Worm (Caenorhabditis elegans) whole organism, early embryonic: ENCODE results near the gene best-3.

Experiments
- B0310.2 ChIP-seq: sonication (generic microtip); optimal IDR thresholded peaks from 2 replicates; lab custom pipeline; 2016; ENCODE audit warnings: mild to moderate bottlenecking, missing genetic modification characterization, missing compliant biosample characterization
- F13C5.2 ChIP-seq: sonication (generic microtip); optimal IDR thresholded peaks from 2 replicates; lab custom pipeline; 2017; ENCODE audit warnings: mild to moderate bottlenecking, missing genetic modification characterization, inconsistent platforms, missing compliant biosample characterization
- aly-1 ChIP-seq: sonication (generic microtip); optimal IDR thresholded peaks from 2 replicates; lab custom pipeline; 2016; ENCODE audit warnings: missing genetic modification characterization, missing compliant biosample characterization
- ama-1 ChIP-seq: fragments of 150-350 bp; optimal IDR thresholded peaks from 2 replicates; lab custom pipeline; 2014
- ceh-13 ChIP-seq: fragments of 200-800 bp; sonication (Bioruptor generic); optimal IDR thresholded peaks from 2 replicates; lab custom pipeline; 2018; ENCODE audit warnings: mild to moderate bottlenecking, missing genetic modification characterization, missing compliant biosample characterization
- ceh-36 ChIP-seq: sonication (generic microtip); optimal IDR thresholded peaks from 2 replicates; lab custom pipeline; 2016; ENCODE audit warnings: missing genetic modification characterization, inconsistent platforms, missing compliant biosample characterization
- ets-7 ChIP-seq: sonication (generic microtip); optimal IDR thresholded peaks from 2 replicates; lab custom pipeline; 2016; ENCODE audit warnings: missing genotype, missing genetic modification characterization, missing compliant biosample characterization
- flt-1 ChIP-seq: fragments of 200-800 bp; sonication (Bioruptor generic); IDR thresholded peaks from 2 replicates; pipeline ENCODE4 v1.3.6; 2022; ENCODE audit warnings: missing genetic modification characterization, missing compliant biosample characterization
- hmbx-1 ChIP-seq: sonication (generic microtip); optimal IDR thresholded peaks from 2 replicates; lab custom pipeline; 2016; ENCODE audit warnings: mild to moderate bottlenecking, missing genetic modification characterization, missing compliant biosample characterization
- hmg-4 ChIP-seq: fragments of 200-800 bp; sonication (Bioruptor generic); optimal IDR thresholded peaks from 2 replicates; lab custom pipeline; 2018; ENCODE audit warnings: mild to moderate bottlenecking, missing genetic modification characterization, missing compliant biosample characterization
- hnd-1 ChIP-seq: sonication (generic microtip); optimal IDR thresholded peaks from 2 replicates; lab custom pipeline; 2016; ENCODE audit warnings: missing genetic modification characterization, missing compliant biosample characterization
- pes-1 ChIP-seq: fragments of 200-800 bp; sonication (Bioruptor generic); IDR thresholded peaks from 2 replicates; pipeline ENCODE4 v1.3.6; 2022; ENCODE audit warnings: missing genetic modification reagents, missing genetic modification characterization, missing compliant biosample characterization
- scrt-1 ChIP-seq: fragments of 200-800 bp; sonication (Bioruptor generic); IDR thresholded peaks from 2 replicates; pipeline ENCODE4 v1.3.6; 2022; ENCODE audit warnings: missing genetic modification characterization, missing compliant biosample characterization
- sea-1 ChIP-seq: fragments of 200-800 bp; sonication (Bioruptor generic); conservative IDR thresholded peaks from 2 replicates; pipeline ENCODE4 v1.3.6; 2022; ENCODE audit warnings: missing genetic modification characterization, missing compliant biosample characterization
- tbx-11 ChIP-seq: fragments of 200-800 bp; sonication (Bioruptor generic); IDR thresholded peaks from 2 replicates; pipeline ENCODE4 v1.3.6; 2022; ENCODE audit warnings: missing genetic modification characterization, missing compliant biosample characterization
- tbx-37 ChIP-seq: fragments of 200-800 bp; sonication (Bioruptor generic); conservative IDR thresholded peaks from 2 replicates; pipeline ENCODE4 v1.3.6; 2022; ENCODE audit warnings: missing genetic modification reagents, missing genetic modification characterization, missing compliant biosample characterization
- tra-4 ChIP-seq: sonication (generic microtip); optimal IDR thresholded peaks from 2 replicates; lab custom pipeline; 2017; ENCODE audit warnings: missing genetic modification characterization, missing compliant biosample characterization

The best-3 gene

ce11 chrII:12685-13084 lies at the start of gene best-3:
Gene best-3, plus strand, starts transcription at chrII:12985.
- no peak for TF ChIP-seq tra-4
- no peak for TF ChIP-seq sea-1 (GFP tag; lab: Robert Waterston, UW)
- no peak for TF ChIP-seq F13C5.2 (tag; lab: Kevin White, UChicago)
- TF ChIP-seq hmbx-1 (tag; lab: Kevin White, UChicago) = no peak
- TF ChIP-seq ama-1 (lab: Kevin White, UChicago) = no peak

ce11 chrII:586-985 lies 12.2 kb upstream of the best-3 start:
- TF ChIP-seq ceh-13 (GFP tag; lab: Kevin White, UChicago) (peak; percentile 19), flt-1 (GFP tag; lab: Robert Waterston, UW) (no peak)

- no peak for TF ChIP-seq hmg-4 (GFP tag; lab: Kevin White, UChicago)
Measured at ce11 chrII:1334-1898, 11.4 kb upstream of the best-3 start, which contains the start of gene 2L52.1. Gene 2L52.1, plus strand, starts transcription at chrII:1848.

ce11 chrII:4793-5192 lies 8.0 kb upstream of the best-3 start:
- TF ChIP-seq ama-1 (lab: Kevin White, UChicago) (no peak), B0310.2 (tag; lab: Kevin White, UChicago) (no peak), pes-1 (GFP tag; lab: Robert Waterston, UW) (no peak), flt-1 (GFP tag; lab: Robert Waterston, UW) (no peak), ceh-13 (GFP tag; lab: Kevin White, UChicago) (no peak)

- TF ChIP-seq hmbx-1 (tag; lab: Kevin White, UChicago) (no peak), hmg-4 (GFP tag; lab: Kevin White, UChicago) (no peak), aly-1 (tag; lab: Kevin White, UChicago) (no peak), pes-1 (GFP tag; lab: Robert Waterston, UW) (no peak), ama-1 (lab: Kevin White, UChicago) (no peak), sea-1 (GFP tag; lab: Robert Waterston, UW) (no peak), tbx-37 (GFP tag; lab: Robert Waterston, UW) (no peak), B0310.2 (tag; lab: Kevin White, UChicago) (no peak), tra-4 (no peak), F13C5.2 (tag; lab: Kevin White, UChicago) (no peak), tbx-11 (no peak), flt-1 (GFP tag; lab: Robert Waterston, UW) (no peak)
Measured at ce11 chrII:6349-6748, 6.4 kb upstream of the best-3 start, which contains the start of gene osta-1. Gene osta-1, plus strand, starts transcription at chrII:6657.

- TF ChIP-seq hnd-1 (no peak), aly-1 (tag; lab: Kevin White, UChicago) (no peak), ceh-36 (tag; lab: Kevin White, UChicago) (no peak), tra-4 (no peak)
Measured at ce11 chrII:8212-8611, 4.6 kb upstream of the best-3 start.

ce11 chrII:11783-12182 lies 1.0 kb upstream of the best-3 start, which contains the start of gene best-4:
Gene best-4, minus strand, starts transcription at chrII:11883.
- TF ChIP-seq aly-1 (tag; lab: Kevin White, UChicago) = no peak
- no peak for TF ChIP-seq tra-4
- no peak for TF ChIP-seq ceh-36 (tag; lab: Kevin White, UChicago)
- no peak for TF ChIP-seq hnd-1
- no peak for TF ChIP-seq ceh-13 (GFP tag; lab: Kevin White, UChicago)
- no peak for TF ChIP-seq hmbx-1 (tag; lab: Kevin White, UChicago)
- no peak for TF ChIP-seq B0310.2 (tag; lab: Kevin White, UChicago)
- TF ChIP-seq scrt-1 = no peak
- TF ChIP-seq flt-1 (GFP tag; lab: Robert Waterston, UW) = no peak
- no peak for TF ChIP-seq pes-1 (GFP tag; lab: Robert Waterston, UW)
- TF ChIP-seq F13C5.2 (tag; lab: Kevin White, UChicago) = no peak
- TF ChIP-seq ets-7 (tag; lab: Kevin White, UChicago) = no peak

- TF ChIP-seq sea-1 (GFP tag; lab: Robert Waterston, UW) (peak; percentile 49; the same call in 1 of the 2 replicates), B0310.2 (tag; lab: Kevin White, UChicago) (no peak), ets-7 (tag; lab: Kevin White, UChicago) (no peak), ceh-13 (GFP tag; lab: Kevin White, UChicago) (no peak), aly-1 (tag; lab: Kevin White, UChicago) (no peak), hmbx-1 (tag; lab: Kevin White, UChicago) (no peak), F13C5.2 (tag; lab: Kevin White, UChicago) (peak; percentile 56), pes-1 (GFP tag; lab: Robert Waterston, UW) (no peak), hmg-4 (GFP tag; lab: Kevin White, UChicago) (peak; percentile 83), tbx-11 (peak; percentile 20; the same call in 1 of the 2 replicates)
Measured at ce11 chrII:18787-19186, 6.0 kb downstream of the best-3 start.

- no peak for TF ChIP-seq tbx-11
- no peak for TF ChIP-seq pes-1 (GFP tag; lab: Robert Waterston, UW)
- no peak for TF ChIP-seq ceh-13 (GFP tag; lab: Kevin White, UChicago)
- TF ChIP-seq ama-1 (lab: Kevin White, UChicago) = no peak
- TF ChIP-seq hmbx-1 (tag; lab: Kevin White, UChicago) = no peak
- no peak for TF ChIP-seq hnd-1
- no peak for TF ChIP-seq tbx-37 (GFP tag; lab: Robert Waterston, UW)
- no peak for TF ChIP-seq ets-7 (tag; lab: Kevin White, UChicago)
- TF ChIP-seq scrt-1 = no peak
- TF ChIP-seq tra-4 = no peak
- no peak for TF ChIP-seq F13C5.2 (tag; lab: Kevin White, UChicago)
- TF ChIP-seq flt-1 (GFP tag; lab: Robert Waterston, UW) = no peak
- no peak for TF ChIP-seq B0310.2 (tag; lab: Kevin White, UChicago)
- no peak for TF ChIP-seq aly-1 (tag; lab: Kevin White, UChicago)
- TF ChIP-seq hmg-4 (GFP tag; lab: Kevin White, UChicago) = no peak
- no peak for TF ChIP-seq ceh-36 (tag; lab: Kevin White, UChicago)
Measured at ce11 chrII:19238-19637, 6.5 kb downstream of the best-3 start, which contains the start of gene gmeb-1. Gene gmeb-1, plus strand, starts transcription at chrII:19538.
